Fruit fly (Drosophila melanogaster): ENCODE measurements around the gene CG44259.

The CG44259 gene

DNA sequence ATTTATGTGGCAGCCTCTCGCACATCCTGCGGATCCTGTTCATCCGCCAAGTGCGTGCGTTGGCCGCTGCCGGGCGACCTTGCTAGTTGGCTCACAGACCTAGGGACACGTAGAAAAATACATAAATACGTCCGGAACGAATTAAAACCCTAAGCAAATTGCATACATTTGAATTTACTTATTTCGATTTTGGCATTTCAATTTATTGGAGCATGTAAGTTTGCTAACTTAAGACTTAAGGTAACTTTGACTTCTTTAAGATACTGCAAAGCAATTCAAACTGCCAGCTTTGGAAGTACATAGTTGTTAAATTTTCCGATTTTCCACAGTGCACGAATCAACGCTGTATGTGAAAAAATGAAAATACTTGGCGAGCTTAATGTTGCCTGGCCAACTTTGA lies at the start of gene CG44259:
Gene CG44259, minus strand, starts transcription at position 101 of the 400 bp plus-strand sequence.
- TF ChIP-seq EcR (GFP tag; optimal IDR thresholded peaks at IDR 0.05) (no peak), CG8478 (optimal IDR thresholded peaks at IDR 0.05) (no peak), psq (optimal IDR thresholded peaks at IDR 0.05) (no peak), pan (optimal IDR thresholded peaks at IDR 0.05) (no peak), usp (GFP tag; optimal IDR thresholded peaks at IDR 0.05) (no peak), Dll (optimal IDR thresholded peaks at IDR 0.05) (no peak)

DNA sequence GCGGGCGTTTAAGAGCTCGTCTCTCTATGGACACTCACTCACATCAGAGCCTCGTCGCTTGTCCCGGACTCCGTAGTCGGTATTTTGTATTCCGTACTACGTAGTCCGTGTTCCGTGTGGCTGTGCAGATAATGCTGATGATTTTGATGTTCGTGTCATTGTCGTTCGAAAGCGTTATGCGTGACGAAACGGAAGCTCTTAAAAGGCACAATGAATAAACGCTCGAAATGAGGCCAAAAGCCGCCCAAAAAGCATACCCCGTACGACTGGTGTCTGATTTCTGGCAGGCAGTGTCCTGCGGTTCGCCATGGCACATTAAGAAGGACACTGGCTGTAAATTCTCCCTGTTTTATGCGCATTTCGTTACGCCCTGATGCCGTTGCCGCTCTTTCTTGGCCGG lies 35.1 kb upstream of the CG44259 start:
- TF ChIP-seq psq (optimal IDR thresholded peaks at IDR 0.05): no peak
- TF ChIP-seq CG8478 (optimal IDR thresholded peaks at IDR 0.05): no peak
- no peak for TF ChIP-seq Dll (optimal IDR thresholded peaks at IDR 0.05)
- TF ChIP-seq EcR (GFP tag; optimal IDR thresholded peaks at IDR 0.05): no peak
- no peak for TF ChIP-seq usp (GFP tag; optimal IDR thresholded peaks at IDR 0.05)
- TF ChIP-seq pan (optimal IDR thresholded peaks at IDR 0.05): no peak

DNA sequence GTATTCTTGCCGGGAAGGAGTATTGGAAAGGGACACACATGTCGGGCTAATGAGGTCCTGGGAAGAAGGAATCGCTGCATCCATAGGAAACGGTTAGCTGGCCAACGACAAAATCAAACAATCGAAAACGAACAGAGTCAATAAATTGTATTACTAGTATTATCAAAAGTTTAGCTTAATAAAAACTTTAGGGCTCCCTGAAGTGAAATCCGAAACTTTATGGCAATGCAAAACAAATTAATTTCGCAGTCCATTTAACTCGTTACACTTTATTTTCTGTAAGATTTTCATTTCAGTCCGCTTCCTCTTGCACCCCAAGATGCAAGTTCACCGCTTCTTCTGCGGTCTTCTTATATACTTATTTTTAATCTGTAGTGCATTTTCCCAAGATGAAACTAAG lies 30.4 kb upstream of the CG44259 start, which contains the start of gene CG31419:
Gene CG31419, plus strand, starts transcription at position 301 of the 400 bp plus-strand sequence.
- TF ChIP-seq usp (GFP tag; optimal IDR thresholded peaks at IDR 0.05) (no peak), CG8478 (optimal IDR thresholded peaks at IDR 0.05) (no peak), pan (optimal IDR thresholded peaks at IDR 0.05) (no peak), EcR (GFP tag; optimal IDR thresholded peaks at IDR 0.05) (no peak), psq (optimal IDR thresholded peaks at IDR 0.05) (no peak), Dll (optimal IDR thresholded peaks at IDR 0.05) (no peak)

DNA sequence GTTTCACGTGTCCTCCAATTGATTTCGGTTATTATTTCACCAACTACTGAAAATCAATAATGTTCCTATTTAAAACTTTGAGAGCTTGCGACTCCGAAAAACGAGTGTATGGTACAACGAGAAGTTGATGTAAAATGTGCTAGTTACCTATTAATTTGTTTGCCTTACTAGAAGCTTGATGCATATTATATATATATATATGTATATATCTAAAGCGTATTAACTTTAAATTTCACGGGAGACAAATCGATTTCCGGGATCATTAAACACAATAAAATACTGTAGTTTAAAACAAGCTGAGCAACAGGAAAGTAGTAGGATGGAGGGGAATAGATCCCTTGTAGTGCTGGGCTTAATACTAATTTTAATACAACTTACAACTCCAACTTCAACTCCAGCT lies 29.6 kb upstream of the CG44259 start, which contains the start of gene CG31418:
Gene CG31418, plus strand, starts transcription at position 301 of the 400 bp plus-strand sequence.
- no peak for TF ChIP-seq psq (optimal IDR thresholded peaks at IDR 0.05)
- no peak for TF ChIP-seq EcR (GFP tag; optimal IDR thresholded peaks at IDR 0.05)
- no peak for TF ChIP-seq CG8478 (optimal IDR thresholded peaks at IDR 0.05)
- TF ChIP-seq usp (GFP tag; optimal IDR thresholded peaks at IDR 0.05): no peak
- TF ChIP-seq Dll (optimal IDR thresholded peaks at IDR 0.05): no peak
- no peak for TF ChIP-seq pan (optimal IDR thresholded peaks at IDR 0.05)

DNA sequence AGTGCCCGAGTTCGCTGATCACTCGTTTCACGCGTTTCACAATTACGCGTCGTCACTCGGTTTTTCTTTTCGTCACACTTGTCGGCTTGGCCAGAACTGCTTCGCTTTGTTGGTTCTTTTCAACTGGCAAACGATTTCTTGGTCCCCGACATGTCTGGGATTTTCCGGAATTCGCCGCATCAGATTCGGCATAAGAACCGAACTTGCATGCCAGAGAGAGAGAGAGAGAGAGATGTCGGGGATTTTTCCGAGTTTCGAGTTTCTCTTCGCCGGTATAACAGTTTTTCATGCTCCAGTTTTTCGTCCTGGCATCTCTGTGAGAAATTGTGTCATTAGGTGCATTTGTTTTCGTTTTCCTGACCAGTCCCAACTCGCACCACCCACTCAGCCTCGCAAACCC lies 11.0 kb upstream of the CG44259 start, which contains the start of the genes beat-IIb and CG44257:
Gene beat-IIb, minus strand, starts transcription at position 101 of the 400 bp plus-strand sequence.
Gene CG44257, plus strand, starts transcription at position 330 of the 400 bp plus-strand sequence.
- TF ChIP-seq usp (GFP tag; optimal IDR thresholded peaks at IDR 0.05) (no peak), EcR (GFP tag; optimal IDR thresholded peaks at IDR 0.05) (no peak), psq (optimal IDR thresholded peaks at IDR 0.05) (no peak), pan (optimal IDR thresholded peaks at IDR 0.05) (no peak), CG8478 (optimal IDR thresholded peaks at IDR 0.05) (no peak), Dll (optimal IDR thresholded peaks at IDR 0.05) (no peak)

DNA sequence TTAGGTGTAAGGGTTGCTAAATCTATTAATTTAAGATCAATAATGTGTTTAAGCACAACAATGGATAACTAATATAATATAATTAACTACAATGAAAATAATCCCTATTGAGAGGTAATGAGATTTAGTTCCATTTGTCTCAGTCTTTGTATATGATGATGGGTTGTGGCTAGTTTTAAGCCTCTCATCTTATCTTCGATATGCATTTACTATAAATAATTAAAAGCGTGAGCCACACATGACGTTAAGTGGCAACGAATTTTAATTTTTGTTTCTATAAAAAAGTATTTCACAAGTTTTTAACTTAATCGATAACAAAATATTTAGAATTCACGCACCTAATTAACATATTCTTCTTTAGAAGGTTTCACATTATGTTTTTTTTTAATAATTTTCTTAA lies 2.7 kb downstream of the CG44259 start:
- TF ChIP-seq EcR (GFP tag; optimal IDR thresholded peaks at IDR 0.05) (no peak), Dll (optimal IDR thresholded peaks at IDR 0.05) (no peak)

DNA sequence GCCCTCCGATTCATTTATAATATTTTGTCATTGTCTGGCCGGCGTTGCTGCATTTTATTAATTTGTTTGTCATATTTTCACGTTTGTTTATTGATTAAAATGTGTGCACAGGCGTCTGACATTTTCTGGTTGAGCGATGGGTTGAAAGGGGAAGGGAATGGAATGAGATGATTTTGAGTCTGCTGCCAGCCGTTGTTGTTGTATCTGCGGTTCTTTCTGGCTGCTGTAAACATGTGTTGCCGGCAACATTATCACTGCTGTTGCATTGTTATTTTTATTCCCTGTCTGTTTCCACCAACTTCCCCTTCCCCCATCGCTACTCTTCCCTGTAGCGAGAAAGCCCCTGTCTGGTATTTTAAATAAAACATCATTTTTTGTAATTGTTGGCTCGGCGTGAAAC lies 4.7 kb downstream of the CG44259 start:
- TF ChIP-seq psq (optimal IDR thresholded peaks at IDR 0.05): no peak
- no peak for TF ChIP-seq Dll (optimal IDR thresholded peaks at IDR 0.05)
- TF ChIP-seq pan (optimal IDR thresholded peaks at IDR 0.05): no peak
- TF ChIP-seq CG8478 (optimal IDR thresholded peaks at IDR 0.05): no peak
- no peak for TF ChIP-seq EcR (GFP tag; optimal IDR thresholded peaks at IDR 0.05)
- TF ChIP-seq usp (GFP tag; optimal IDR thresholded peaks at IDR 0.05): no peak

DNA sequence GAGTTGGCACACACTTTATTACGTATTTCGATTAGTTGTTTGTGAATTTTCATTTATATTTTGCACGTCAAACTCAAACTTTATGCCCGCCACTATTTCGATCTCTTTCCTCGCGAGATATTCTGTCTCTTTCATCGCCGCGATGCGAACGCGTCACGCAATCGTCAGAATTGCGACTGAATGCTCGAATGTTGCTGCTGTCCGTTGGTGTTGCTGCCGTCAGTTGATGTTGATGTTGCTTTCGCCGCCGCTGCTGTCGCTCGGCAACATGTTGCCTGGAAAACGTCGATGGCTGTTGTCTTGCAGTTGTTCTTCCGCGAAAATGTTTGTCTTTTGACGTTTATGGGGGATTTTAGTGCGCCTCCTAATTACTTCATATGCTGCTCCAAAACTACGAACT lies 6.2 kb downstream of the CG44259 start:
- TF ChIP-seq psq (optimal IDR thresholded peaks at IDR 0.05) (no peak), pan (optimal IDR thresholded peaks at IDR 0.05) (no peak), EcR (GFP tag; optimal IDR thresholded peaks at IDR 0.05) (no peak), Dll (optimal IDR thresholded peaks at IDR 0.05) (no peak), usp (GFP tag; optimal IDR thresholded peaks at IDR 0.05) (no peak), CG8478 (optimal IDR thresholded peaks at IDR 0.05) (no peak)

DNA sequence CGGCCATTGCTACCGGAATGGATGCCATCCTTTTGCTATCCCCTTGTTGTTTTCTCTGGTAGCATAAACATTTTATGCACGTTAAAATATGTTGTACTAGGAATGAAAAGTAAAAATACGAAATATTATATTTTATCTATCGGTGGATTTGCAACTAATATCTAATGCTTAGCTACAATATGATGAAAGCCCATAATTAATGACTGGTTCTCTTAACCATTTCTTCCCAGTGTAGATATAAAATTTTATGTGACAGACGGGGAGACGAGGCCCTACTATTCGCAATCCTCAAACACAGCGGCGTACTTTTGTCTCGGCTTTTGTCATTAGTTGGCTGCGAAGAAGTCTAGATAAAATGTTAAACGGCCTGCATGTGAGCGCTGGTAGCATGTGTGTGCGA lies 17.0 kb downstream of the CG44259 start:
- TF ChIP-seq EcR (GFP tag; optimal IDR thresholded peaks at IDR 0.05) (no peak), pan (optimal IDR thresholded peaks at IDR 0.05) (no peak), usp (GFP tag; optimal IDR thresholded peaks at IDR 0.05) (no peak), Dll (optimal IDR thresholded peaks at IDR 0.05) (no peak), psq (optimal IDR thresholded peaks at IDR 0.05) (no peak), CG8478 (optimal IDR thresholded peaks at IDR 0.05) (no peak)

DNA sequence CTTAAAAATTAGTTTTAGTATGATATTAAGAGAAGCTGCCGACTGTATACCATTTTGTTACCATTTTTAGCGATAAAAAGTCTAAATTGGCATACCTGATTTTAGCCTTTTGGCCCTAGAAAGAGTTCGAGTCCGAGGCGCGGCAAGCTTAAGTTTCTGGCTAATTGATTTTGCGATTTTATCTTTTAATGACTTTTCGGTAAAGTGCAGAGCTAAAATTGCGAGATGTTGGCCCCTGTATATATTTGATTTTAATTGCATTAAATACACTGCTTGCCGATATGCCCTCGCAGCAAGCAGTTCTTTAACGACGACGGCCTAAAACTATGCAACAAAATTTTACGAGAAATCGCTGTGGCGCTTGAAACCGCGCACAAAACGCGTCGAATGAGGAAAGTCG lies 22.4 kb downstream of the CG44259 start:
- TF ChIP-seq EcR (GFP tag; optimal IDR thresholded peaks at IDR 0.05) (no peak), Dll (optimal IDR thresholded peaks at IDR 0.05) (no peak), pan (optimal IDR thresholded peaks at IDR 0.05) (no peak), psq (optimal IDR thresholded peaks at IDR 0.05) (no peak), usp (GFP tag; optimal IDR thresholded peaks at IDR 0.05) (no peak), CG8478 (optimal IDR thresholded peaks at IDR 0.05) (no peak)

DNA sequence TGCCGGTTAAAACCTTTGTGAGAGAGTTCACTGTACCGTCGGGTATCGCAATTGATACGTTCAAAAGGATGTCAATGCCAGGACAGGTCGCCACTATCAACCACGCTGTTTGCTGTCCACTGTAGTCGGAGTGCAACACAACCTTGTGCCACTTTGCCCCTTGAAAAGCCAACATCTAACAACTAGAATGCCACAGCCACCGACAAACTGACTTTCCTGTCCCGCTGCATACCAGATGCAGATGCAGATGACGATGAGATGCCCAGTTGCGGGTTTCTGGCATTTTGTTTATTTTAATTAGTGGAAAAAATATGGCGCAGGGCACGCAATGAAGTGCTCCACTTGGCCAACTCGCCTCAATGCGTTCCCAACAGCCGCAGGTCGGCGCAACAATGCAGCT lies 31.0 kb downstream of the CG44259 start, which contains the start of gene CG31262:
Gene CG31262, minus strand, starts transcription at position 101 of the 400 bp plus-strand sequence.
- TF ChIP-seq pan (optimal IDR thresholded peaks at IDR 0.05) (no peak), usp (GFP tag; optimal IDR thresholded peaks at IDR 0.05) (no peak), CG8478 (optimal IDR thresholded peaks at IDR 0.05) (no peak), psq (optimal IDR thresholded peaks at IDR 0.05) (no peak), Dll (optimal IDR thresholded peaks at IDR 0.05) (no peak), EcR (GFP tag; optimal IDR thresholded peaks at IDR 0.05) (no peak)

DNA sequence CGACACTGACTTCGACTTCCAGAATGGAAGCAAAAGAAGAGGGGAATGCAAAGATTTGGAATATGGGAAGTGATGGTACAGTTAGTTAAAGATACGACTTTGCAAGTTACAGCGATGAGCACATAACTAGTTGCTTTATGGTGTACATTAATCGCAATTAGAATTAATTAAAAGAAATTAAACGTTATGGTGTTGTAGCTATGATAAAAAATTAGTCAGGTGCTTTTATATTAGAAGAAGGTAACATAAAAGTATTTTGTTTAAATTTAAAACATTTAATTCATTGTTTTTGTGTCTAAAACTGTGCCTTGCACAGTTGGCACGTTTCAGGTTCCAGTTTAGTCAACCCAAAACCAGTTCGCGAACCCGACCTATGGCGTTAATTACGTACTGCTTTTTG lies 34.0 kb downstream of the CG44259 start:
- TF ChIP-seq EcR (GFP tag; optimal IDR thresholded peaks at IDR 0.05) (no peak), psq (optimal IDR thresholded peaks at IDR 0.05) (no peak)

DNA sequence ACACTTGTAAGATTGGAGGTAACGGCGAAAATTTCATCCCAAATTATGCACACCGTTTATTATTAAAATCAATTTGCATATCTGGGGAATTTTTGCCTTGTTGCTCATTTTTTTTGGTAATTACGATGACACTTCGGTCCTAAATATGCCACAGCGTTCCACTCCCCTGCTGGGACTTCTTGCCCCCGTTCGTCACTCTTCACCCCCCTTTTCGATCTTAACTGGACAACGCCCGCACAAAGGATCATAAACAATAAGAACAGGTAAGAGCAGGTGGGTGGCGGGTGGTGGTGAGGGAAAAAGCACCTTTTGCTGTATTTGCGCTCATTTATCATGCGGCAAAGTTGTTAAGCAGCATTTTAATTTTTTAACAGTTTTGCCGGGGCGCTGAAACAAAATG lies 43.9 kb downstream of the CG44259 start:
- no peak for TF ChIP-seq psq (optimal IDR thresholded peaks at IDR 0.05)
